Fruit fly (Drosophila melanogaster) whole organism, pupa: Measurements from ENCODE around the gene Mzt1.
A peak's percentile ranks its signal among the peaks of the same experiment; 100 is the strongest.

Source experiments
- CG10348 ChIP-seq: fragments of 200-800 bp; sonication (Bioruptor generic); IDR thresholded peaks from 2 replicates; pipeline ENCODE4 v1.3.6; 2022; ENCODE audit warnings: missing biosample characterization, missing genetic modification characterization
- CG12605 ChIP-seq: fragments of 200-800 bp; sonication (Bioruptor generic); IDR thresholded peaks from 2 replicates; pipeline ENCODE4 v1.3.6; 2022; ENCODE audit warnings: missing biosample characterization, missing genetic modification characterization
- CG13204 ChIP-seq: fragments of 200-800 bp; sonication (Bioruptor generic); optimal IDR thresholded peaks from 2 replicates; lab custom pipeline; 2018; ENCODE audit warnings: missing biosample characterization, mild to moderate bottlenecking, missing genetic modification characterization, moderate library complexity
- CG14655 ChIP-seq: fragments of 200-800 bp; sonication (Bioruptor generic); optimal IDR thresholded peaks from 3 replicates; lab custom pipeline; 2017; ENCODE audit warnings: mild to moderate bottlenecking, missing biosample characterization, missing genetic modification reagents, missing genetic modification characterization
- CG15710 ChIP-seq: fragments of 200-800 bp; sonication (Bioruptor generic); optimal IDR thresholded peaks from 2 replicates; lab custom pipeline; 2018; ENCODE audit warnings: missing biosample characterization, mild to moderate bottlenecking, missing genetic modification characterization, moderate library complexity
- CG17806 ChIP-seq: fragments of 200-800 bp; sonication (Bioruptor generic); optimal IDR thresholded peaks from 2 replicates; lab custom pipeline; 2018; ENCODE audit warnings: missing biosample characterization, mild to moderate bottlenecking, missing genetic modification characterization, moderate library complexity
- CG32121 ChIP-seq: fragments of 200-800 bp; sonication (Bioruptor generic); IDR thresholded peaks from 2 replicates; pipeline ENCODE4 v1.3.6; 2022; ENCODE audit warnings: missing biosample characterization, missing genetic modification characterization
- CG34367 ChIP-seq: fragments of 200-800 bp; sonication (Bioruptor generic); optimal IDR thresholded peaks from 2 replicates; lab custom pipeline; 2018; ENCODE audit warnings: missing biosample characterization, mild to moderate bottlenecking, missing genetic modification characterization
- CG4496 ChIP-seq: fragments of 200-800 bp; sonication (Bioruptor generic); IDR thresholded peaks from 3 replicates; pipeline ENCODE4 v1.3.6; 2022; ENCODE audit warnings: missing biosample characterization, missing genetic modification characterization
- CG8159 ChIP-seq: fragments of 200-800 bp; sonication (Bioruptor generic); optimal IDR thresholded peaks from 3 replicates; lab custom pipeline; 2018; ENCODE audit warnings: missing biosample characterization, mild to moderate bottlenecking, missing genetic modification characterization, moderate library complexity
- CG8301 ChIP-seq: fragments of 200-800 bp; sonication (Bioruptor generic); optimal IDR thresholded peaks from 2 replicates; lab custom pipeline; 2018; ENCODE audit warnings: missing biosample characterization, mild to moderate bottlenecking, missing genetic modification characterization
- CG9948 ChIP-seq: fragments of 200-800 bp; sonication (Bioruptor generic); optimal IDR thresholded peaks from 2 replicates; lab custom pipeline; 2018; ENCODE audit warnings: missing biosample characterization, mild to moderate bottlenecking, missing genetic modification characterization, moderate library complexity
- D1 ChIP-seq: fragments of 200-800 bp; sonication (Bioruptor generic); optimal IDR thresholded peaks from 2 replicates; lab custom pipeline; 2018; ENCODE audit warnings: missing biosample characterization, mild to moderate bottlenecking, missing genetic modification characterization, moderate library complexity
- EcR ChIP-seq: fragments of 200-800 bp; sonication (Bioruptor generic); optimal IDR thresholded peaks from 3 replicates; lab custom pipeline; 2019; ENCODE audit warnings: missing biosample characterization, missing genetic modification characterization, mild to moderate bottlenecking, moderate library complexity, missing genetic modification reagents
- Ets98B ChIP-seq: fragments of 200-800 bp; sonication (Bioruptor generic); IDR thresholded peaks from 2 replicates; pipeline ENCODE4 v1.3.6; 2022; ENCODE audit warnings: missing biosample characterization, missing genetic modification characterization
- Pif1A ChIP-seq: fragments of 200-800 bp; sonication (Bioruptor generic); optimal IDR thresholded peaks from 3 replicates; lab custom pipeline; 2016; ENCODE audit warnings: missing biosample characterization, missing genetic modification characterization
- Pif1B ChIP-seq: fragments of 200-800 bp; sonication (Bioruptor generic); optimal IDR thresholded peaks from 3 replicates; lab custom pipeline; 2016; ENCODE audit warnings: missing biosample characterization, missing genetic modification characterization
- Snoo ChIP-seq: fragments of 200-800 bp; sonication (Bioruptor generic); optimal IDR thresholded peaks from 3 replicates; lab custom pipeline; 2017; ENCODE audit warnings: missing biosample characterization, mild to moderate bottlenecking, missing genetic modification characterization, inconsistent platforms
- fd96Ca ChIP-seq: fragments of 200-800 bp; sonication (Bioruptor generic); IDR thresholded peaks from 3 replicates; pipeline ENCODE4 v1.3.6; 2022; ENCODE audit warnings: missing biosample characterization, missing genetic modification characterization
- gl ChIP-seq: fragments of 200-800 bp; sonication (Bioruptor generic); optimal IDR thresholded peaks from 2 replicates; lab custom pipeline; 2018; ENCODE audit warnings: missing biosample characterization, mild to moderate bottlenecking, missing genetic modification characterization
- rn ChIP-seq: fragments of 200-800 bp; sonication (Bioruptor generic); IDR thresholded peaks from 2 replicates; pipeline ENCODE4 v1.3.6; 2022; ENCODE audit warnings: missing biosample characterization, missing genetic modification characterization

Mzt1 gene

dm6 chr3L:2424094-2424493, 35.0 kb downstream of the Mzt1 start:
- TF ChIP-seq CG4496 (peak; percentile 17; the same call in 1 of the 3 replicates), CG8301 (tag; lab: Kevin White, UChicago) (no peak)

DNA sequence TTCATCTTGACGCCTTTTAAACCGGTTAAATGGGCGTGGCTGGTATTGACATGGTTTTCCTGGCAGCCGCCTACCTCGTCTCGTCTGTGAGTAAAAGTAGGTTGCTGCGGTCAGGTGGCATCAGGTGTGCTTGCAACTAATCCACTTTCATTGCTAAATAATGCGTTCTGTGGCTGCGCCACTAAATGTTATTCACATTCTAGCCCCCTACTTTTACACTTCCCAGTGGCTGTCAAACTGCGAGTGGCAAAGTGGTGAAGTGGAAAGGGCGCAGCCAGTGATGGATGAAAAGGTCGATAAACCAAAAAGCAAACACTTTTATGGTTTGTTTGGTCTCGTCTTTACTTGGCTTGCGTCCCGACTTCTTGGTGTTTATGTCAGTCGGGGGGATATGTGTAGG, 36.6 kb downstream of the Mzt1 start:
- TF ChIP-seq CG32121 (GFP tag; lab: Robert Waterston, UW): no peak
- peak; percentile 8 for TF ChIP-seq EcR (GFP tag; lab: Kevin White, UChicago)

DNA sequence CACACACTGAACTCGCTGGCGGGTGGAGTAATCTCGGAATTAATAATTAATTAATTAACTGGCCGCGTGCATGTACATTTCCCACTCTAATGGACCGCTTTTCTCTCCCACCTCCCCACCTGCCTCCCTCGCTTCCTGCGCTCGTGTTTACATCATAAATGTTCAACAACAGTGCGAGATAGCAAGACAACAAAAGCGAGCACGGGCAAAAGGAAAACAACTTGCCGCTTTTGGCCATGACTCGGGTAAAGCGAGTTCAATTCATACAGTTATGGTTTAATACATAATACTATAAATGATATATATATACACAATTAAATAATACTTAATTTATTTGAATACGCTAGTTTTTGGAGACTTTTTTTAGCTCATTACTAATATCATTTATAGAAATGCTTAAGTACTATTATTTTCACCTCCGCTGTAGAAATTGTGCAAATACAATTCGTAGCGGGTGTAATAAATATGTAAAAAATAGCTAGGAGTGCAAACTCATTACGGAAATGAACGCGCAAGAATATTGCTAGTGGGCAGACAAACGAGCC, 37.4 kb downstream of the Mzt1 start:
- TF ChIP-seq CG34367 (tag; lab: Kevin White, UChicago) (peak; percentile 5), rn (no peak), CG10348 (GFP tag; lab: Robert Waterston, UW) (no peak), gl (tag; lab: Kevin White, UChicago) (peak; percentile 18), EcR (GFP tag; lab: Kevin White, UChicago) (peak; percentile 77), CG12605 (GFP tag; lab: Robert Waterston, UW) (no peak), D1 (tag; lab: Kevin White, UChicago) (no peak), CG9948 (tag; lab: Kevin White, UChicago) (no peak), Pif1A (GFP tag; lab: Kevin White, UChicago) (peak; percentile 20), CG14655 (GFP tag; lab: Kevin White, UChicago) (peak; percentile 60), CG8159 (peak; percentile 70), CG15710 (tag; lab: Kevin White, UChicago) (peak; percentile 14), CG4496 (no peak), fd96Ca (GFP tag; lab: Robert Waterston, UW) (no peak), Pif1B (GFP tag; lab: Kevin White, UChicago) (peak; percentile 50), CG8301 (tag; lab: Kevin White, UChicago) (peak; percentile 34), CG13204 (GFP tag; lab: Kevin White, UChicago) (no peak), CG32121 (GFP tag; lab: Robert Waterston, UW) (no peak), Ets98B (GFP tag; lab: Robert Waterston, UW) (no peak), CG17806 (peak; percentile 52), Snoo (no peak)
- TF ChIP-seq, all 21 proteins: peak for 10

DNA sequence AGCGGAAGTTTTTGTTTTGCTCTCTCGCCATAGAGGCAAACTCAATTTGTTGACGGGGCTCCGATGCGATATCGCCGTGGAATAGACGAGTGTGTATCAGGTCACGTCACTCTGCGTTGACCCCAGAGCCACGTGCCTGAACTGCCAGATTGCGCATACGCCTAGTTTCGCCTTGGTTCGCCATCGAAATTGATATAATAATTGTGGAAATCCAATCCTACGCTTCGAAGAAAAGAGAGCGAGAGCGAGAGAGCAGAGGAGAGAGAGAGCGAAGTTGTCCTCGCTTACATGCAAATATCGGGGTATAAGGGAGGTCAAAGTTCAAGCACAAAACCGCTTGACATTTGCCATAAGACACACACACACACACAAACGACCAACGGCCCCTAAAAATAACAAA, 38.1 kb downstream of the Mzt1 start:
- TF ChIP-seq CG12605 (GFP tag; lab: Robert Waterston, UW) (no peak), CG4496 (no peak), EcR (GFP tag; lab: Kevin White, UChicago) (no peak), CG17806 (no peak), fd96Ca (GFP tag; lab: Robert Waterston, UW) (no peak), CG34367 (tag; lab: Kevin White, UChicago) (no peak), rn (no peak)

- TF ChIP-seq Pif1B (GFP tag; lab: Kevin White, UChicago) (no peak), CG12605 (GFP tag; lab: Robert Waterston, UW) (peak; percentile 86), CG9948 (tag; lab: Kevin White, UChicago) (no peak), CG32121 (GFP tag; lab: Robert Waterston, UW) (peak; percentile 80), CG10348 (GFP tag; lab: Robert Waterston, UW) (no peak), gl (tag; lab: Kevin White, UChicago) (peak; percentile 63), CG13204 (GFP tag; lab: Kevin White, UChicago) (peak; percentile 80), Pif1A (GFP tag; lab: Kevin White, UChicago) (peak; percentile 14), CG8159 (peak; percentile 14), rn (no peak), CG14655 (GFP tag; lab: Kevin White, UChicago) (peak; percentile 51), CG17806 (no peak), D1 (tag; lab: Kevin White, UChicago) (no peak), Ets98B (GFP tag; lab: Robert Waterston, UW) (peak; percentile 83), CG15710 (tag; lab: Kevin White, UChicago) (peak; percentile 33), fd96Ca (GFP tag; lab: Robert Waterston, UW) (peak; percentile 56), CG8301 (tag; lab: Kevin White, UChicago) (peak; percentile 32), CG34367 (tag; lab: Kevin White, UChicago) (no peak), Snoo (peak; percentile 34), CG4496 (peak; percentile 79), EcR (GFP tag; lab: Kevin White, UChicago) (peak; percentile 21)
Observed at dm6 chr3L:2428488-2429302, 39.6 kb downstream of the Mzt1 start.

- TF ChIP-seq fd96Ca (GFP tag; lab: Robert Waterston, UW) (peak; percentile 81), CG32121 (GFP tag; lab: Robert Waterston, UW) (peak; percentile 84), rn (peak; percentile 73; the same call in 1 of the 2 replicates), gl (tag; lab: Kevin White, UChicago) (peak; percentile 43), CG12605 (GFP tag; lab: Robert Waterston, UW) (peak; percentile 60; the same call in 1 of the 2 replicates), CG17806 (peak; percentile 83), CG13204 (GFP tag; lab: Kevin White, UChicago) (no peak), CG8159 (peak; percentile 87), Pif1B (GFP tag; lab: Kevin White, UChicago) (peak; percentile 69), CG10348 (GFP tag; lab: Robert Waterston, UW) (no peak), CG4496 (peak; percentile 89), EcR (GFP tag; lab: Kevin White, UChicago) (no peak), CG14655 (GFP tag; lab: Kevin White, UChicago) (peak; percentile 84), CG9948 (tag; lab: Kevin White, UChicago) (peak; percentile 75), Ets98B (GFP tag; lab: Robert Waterston, UW) (peak; percentile 87), CG8301 (tag; lab: Kevin White, UChicago) (peak; percentile 71), CG34367 (tag; lab: Kevin White, UChicago) (peak; percentile 52), Pif1A (GFP tag; lab: Kevin White, UChicago) (peak; percentile 86), Snoo (peak; percentile 72), CG15710 (tag; lab: Kevin White, UChicago) (peak; percentile 75), D1 (tag; lab: Kevin White, UChicago) (peak; percentile 71)
- TF ChIP-seq, all 21 proteins: peak for 18
Observed at dm6 chr3L:2431340-2431739, 42.3 kb downstream of the Mzt1 start.
